Fruit fly (Drosophila melanogaster) whole organism, adult: ENCODE measurements around the gene CG14227.

ENCODE experiments used
- CG11617 ChIP-seq: fragments of 200-800 bp; sonication (Bioruptor generic); optimal IDR thresholded peaks from 2 replicates; lab custom pipeline; 2017; ENCODE audit warnings: mild to moderate bottlenecking, missing biosample characterization, missing genetic modification reagents, missing genetic modification characterization
- CG12768 ChIP-seq: fragments of 200-800 bp; sonication (Bioruptor generic); optimal IDR thresholded peaks from 2 replicates; lab custom pipeline; 2017; ENCODE audit warnings: missing biosample characterization, missing genetic modification characterization, mild to moderate bottlenecking, moderate library complexity, missing genetic modification reagents
- CG14711 ChIP-seq: fragments of 200-800 bp; sonication (Bioruptor generic); optimal IDR thresholded peaks from 2 replicates; lab custom pipeline; 2018; ENCODE audit warnings: missing biosample characterization, mild to moderate bottlenecking, missing genetic modification characterization, moderate library complexity
- CG1620 ChIP-seq: fragments of 200-800 bp; sonication (Bioruptor generic); optimal IDR thresholded peaks from 2 replicates; lab custom pipeline; 2016; ENCODE audit warnings: missing biosample characterization, missing genetic modification characterization
- CG33017 ChIP-seq: fragments of 200-800 bp; sonication (Bioruptor generic); optimal IDR thresholded peaks from 2 replicates; lab custom pipeline; 2018; ENCODE audit warnings: missing biosample characterization, mild to moderate bottlenecking, missing genetic modification characterization, moderate library complexity
- CG5204 ChIP-seq: fragments of 200-800 bp; sonication (Bioruptor generic); optimal IDR thresholded peaks from 2 replicates; lab custom pipeline; 2016; ENCODE audit warnings: missing biosample characterization, missing genetic modification characterization
- CG7045 ChIP-seq: fragments of 200-800 bp; sonication (Bioruptor generic); optimal IDR thresholded peaks from 2 replicates; lab custom pipeline; 2017; ENCODE audit warnings: missing biosample characterization, mild to moderate bottlenecking, missing genetic modification characterization
- CG7101 ChIP-seq: fragments of 200-800 bp; sonication (Bioruptor generic); optimal IDR thresholded peaks from 2 replicates; lab custom pipeline; 2018; ENCODE audit warnings: missing biosample characterization, mild to moderate bottlenecking, missing genetic modification characterization, moderate library complexity
- Clk ChIP-seq: fragments of 200-800 bp; sonication (Bioruptor generic); optimal IDR thresholded peaks from 2 replicates; lab custom pipeline; 2017; ENCODE audit warnings: missing biosample characterization, missing genetic modification characterization
- Crg-1 ChIP-seq: fragments of 200-800 bp; sonication (Bioruptor generic); optimal IDR thresholded peaks from 2 replicates; lab custom pipeline; 2016; ENCODE audit warnings: missing biosample characterization, missing genetic modification characterization
- Hr96 ChIP-seq: fragments of 200-800 bp; sonication (Bioruptor generic); optimal IDR thresholded peaks from 2 replicates; lab custom pipeline; 2016; ENCODE audit warnings: missing biosample characterization, missing genetic modification characterization
- Mnt ChIP-seq: fragments of 200-800 bp; sonication (Bioruptor generic); optimal IDR thresholded peaks from 2 replicates; lab custom pipeline; 2016; ENCODE audit warnings: missing biosample characterization, mild to moderate bottlenecking, missing genetic modification characterization
- bab1 ChIP-seq: fragments of 200-800 bp; sonication (Bioruptor generic); optimal IDR thresholded peaks from 3 replicates; lab custom pipeline; 2019; ENCODE audit warnings: missing biosample characterization, mild to moderate bottlenecking, missing genetic modification characterization, moderate library complexity
- cic ChIP-seq: fragments of 200-800 bp; sonication (Bioruptor generic); optimal IDR thresholded peaks from 2 replicates; lab custom pipeline; 2017; ENCODE audit warnings: missing biosample characterization, mild to moderate bottlenecking, missing genetic modification characterization, moderate library complexity
- cnc ChIP-seq, 2 experiments: fragments of >200 bp; optimal IDR thresholded peaks; 2 replicates each; lab custom pipeline; 2017
- kay ChIP-seq: fragments of 200-800 bp; sonication (Bioruptor generic); peaks from one replicate; lab custom pipeline; 2016; ENCODE audit warnings: missing biosample characterization, missing genetic modification characterization, borderline replicate concordance
- ovo ChIP-seq: fragments of 200-800 bp; sonication (Bioruptor generic); optimal IDR thresholded peaks from 2 replicates; lab custom pipeline; 2016; ENCODE audit warnings: missing biosample characterization, missing genetic modification characterization
- pad ChIP-seq: fragments of 200-800 bp; sonication (Bioruptor generic); optimal IDR thresholded peaks from 3 replicates; lab custom pipeline; 2017; ENCODE audit warnings: missing biosample characterization, missing genetic modification characterization, mild to moderate bottlenecking, moderate library complexity, missing genetic modification reagents
- tj ChIP-seq: fragments of 200-800 bp; sonication (Bioruptor generic); optimal IDR thresholded peaks from 3 replicates; lab custom pipeline; 2017; ENCODE audit warnings: missing biosample characterization, mild to moderate bottlenecking, missing genetic modification characterization, moderate library complexity
- toe ChIP-seq: fragments of 200-800 bp; sonication (Bioruptor generic); optimal IDR thresholded peaks from 2 replicates; lab custom pipeline; 2016; ENCODE audit warnings: missing biosample characterization, missing genetic modification characterization

The CG14227 gene

dm6 chrX:19662583-19663195 is 26.1 kb downstream of the CG14227 start:
- TF ChIP-seq CG33017 (tag; lab: Kevin White, UChicago): no peak
- TF ChIP-seq bab1 (GFP tag; lab: Kevin White, UChicago): peak; percentile 40
- peak; percentile 1 for TF ChIP-seq CG12768 (GFP tag; lab: Kevin White, UChicago)
- TF ChIP-seq CG1620 (GFP tag; lab: Kevin White, UChicago): peak; percentile 29

DNA sequence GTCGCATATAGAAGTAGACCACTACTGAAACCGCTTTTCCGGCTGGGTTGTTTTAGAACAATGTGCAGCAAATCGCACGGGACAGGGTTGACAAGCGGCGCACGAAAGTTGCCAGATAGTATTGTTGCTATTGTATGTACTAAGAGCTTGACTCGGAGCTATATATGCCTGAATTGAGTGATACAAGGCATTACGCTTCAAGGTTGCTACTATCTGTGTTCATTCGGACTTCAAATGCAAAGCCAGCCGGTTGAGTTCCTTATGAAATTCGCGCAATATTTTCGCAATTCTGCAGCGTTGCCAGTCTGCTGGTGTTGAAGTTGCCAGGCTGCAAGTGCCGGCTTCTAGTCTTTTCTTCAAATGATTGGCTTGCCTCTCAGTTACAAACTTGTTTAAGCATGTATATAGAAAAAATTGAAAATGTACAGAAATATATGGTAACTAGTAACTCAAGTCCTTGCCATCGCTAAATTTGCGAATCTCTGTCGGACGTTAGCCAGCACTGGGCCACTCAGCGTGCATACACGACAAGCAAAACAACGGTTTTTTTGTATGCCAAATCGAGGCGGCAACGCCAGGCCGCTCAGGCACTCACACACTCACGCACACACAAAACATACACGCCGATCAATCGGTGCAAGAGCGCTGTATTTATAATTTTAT is 36.9 kb downstream of the CG14227 start, which contains the start of the genes Ranbp21 and Elys:
TSS of gene Ranbp21 (minus strand) at position 513 of the 663 bp plus-strand sequence.
TSS of gene Elys (plus strand) at position 549 of the 663 bp plus-strand sequence.
- peak; percentile 58 for TF ChIP-seq CG7101 (tag; lab: Kevin White, UChicago)
- TF ChIP-seq CG12768 (GFP tag; lab: Kevin White, UChicago): peak; percentile 21
- TF ChIP-seq Mnt (GFP tag; lab: Kevin White, UChicago): peak; percentile 66
- peak; percentile 56 for TF ChIP-seq Crg-1 (GFP tag; lab: Kevin White, UChicago)
- TF ChIP-seq toe (GFP tag; lab: Kevin White, UChicago): no peak
- TF ChIP-seq cic: no peak
- peak; percentile 87 for TF ChIP-seq ovo (GFP tag; lab: Kevin White, UChicago)
- no peak for TF ChIP-seq cnc (optimal IDR thresholded peaks at IDR 0.05; lab: Kevin White, UChicago)
- TF ChIP-seq pad (GFP tag; lab: Kevin White, UChicago): peak; percentile 71
- TF ChIP-seq CG11617 (GFP tag; lab: Kevin White, UChicago): peak; percentile 55
- TF ChIP-seq CG1620 (GFP tag; lab: Kevin White, UChicago): peak; percentile 81
- TF ChIP-seq tj (GFP tag; lab: Kevin White, UChicago): peak; percentile 53
- peak; percentile 3 for TF ChIP-seq Clk
- TF ChIP-seq CG14711 (tag; lab: Kevin White, UChicago): peak; percentile 93
- TF ChIP-seq kay (GFP tag; lab: Kevin White, UChicago): no peak
- TF ChIP-seq CG7045: no peak

- no peak for TF ChIP-seq CG14711 (tag; lab: Kevin White, UChicago)
- TF ChIP-seq CG7045: no peak
- no peak for TF ChIP-seq Hr96
- TF ChIP-seq tj (GFP tag; lab: Kevin White, UChicago): no peak
- no peak for TF ChIP-seq cic
- no peak for TF ChIP-seq Clk
- no peak for TF ChIP-seq ovo (GFP tag; lab: Kevin White, UChicago)
- no peak for TF ChIP-seq CG5204 (GFP tag; lab: Kevin White, UChicago)
- peak; percentile 15 for TF ChIP-seq bab1 (GFP tag; lab: Kevin White, UChicago)
- TF ChIP-seq cnc (optimal IDR thresholded peaks at IDR 0.05; lab: Kevin White, UChicago): no peak
- TF ChIP-seq CG11617 (GFP tag; lab: Kevin White, UChicago): no peak
- peak; percentile 36 for TF ChIP-seq CG33017 (tag; lab: Kevin White, UChicago)
- TF ChIP-seq toe (GFP tag; lab: Kevin White, UChicago): no peak
Observed at dm6 chrX:19645873-19646541, 42.7 kb downstream of the CG14227 start, which contains the start of gene Arp10. Gene Arp10 (minus strand): TSS chrX:19646176.

dm6 chrX:19642819-19643504 is 45.8 kb downstream of the CG14227 start, which contains the start of the genes CG12237 and Sec61gamma:
Gene CG12237 (minus strand): TSS chrX:19642869.
Gene Sec61gamma (plus strand): TSS chrX:19643327.
- TF ChIP-seq cnc (optimal IDR thresholded peaks at IDR 0.05; lab: Kevin White, UChicago): no peak
- TF ChIP-seq Clk: no peak
- no peak for TF ChIP-seq CG5204 (GFP tag; lab: Kevin White, UChicago)
- TF ChIP-seq CG12768 (GFP tag; lab: Kevin White, UChicago): peak; percentile 1
- no peak for TF ChIP-seq Hr96
- TF ChIP-seq Mnt (GFP tag; lab: Kevin White, UChicago): peak; percentile 31
- peak; percentile 41 for TF ChIP-seq tj (GFP tag; lab: Kevin White, UChicago)
- no peak for TF ChIP-seq CG33017 (tag; lab: Kevin White, UChicago)
- TF ChIP-seq ovo (GFP tag; lab: Kevin White, UChicago): peak; percentile 95
- peak; percentile 55 for TF ChIP-seq bab1 (GFP tag; lab: Kevin White, UChicago)
- TF ChIP-seq CG11617 (GFP tag; lab: Kevin White, UChicago): peak; percentile 18
- TF ChIP-seq CG1620 (GFP tag; lab: Kevin White, UChicago): peak; percentile 65
- no peak for TF ChIP-seq Crg-1 (GFP tag; lab: Kevin White, UChicago)
- TF ChIP-seq CG14711 (tag; lab: Kevin White, UChicago): no peak
- TF ChIP-seq pad (GFP tag; lab: Kevin White, UChicago): peak; percentile 39
- TF ChIP-seq CG7045: no peak
- TF ChIP-seq CG7101 (tag; lab: Kevin White, UChicago): peak; percentile 40

dm6 chrX:19640707-19641248 is 48.0 kb downstream of the CG14227 start:
- TF ChIP-seq toe (GFP tag; lab: Kevin White, UChicago): no peak
- TF ChIP-seq CG7045: no peak
- TF ChIP-seq Hr96: no peak
- no peak for TF ChIP-seq Clk
- TF ChIP-seq CG5204 (GFP tag; lab: Kevin White, UChicago): no peak
- TF ChIP-seq pad (GFP tag; lab: Kevin White, UChicago): peak; percentile 70
- no peak for TF ChIP-seq CG1620 (GFP tag; lab: Kevin White, UChicago)
- TF ChIP-seq CG14711 (tag; lab: Kevin White, UChicago): no peak
- TF ChIP-seq kay (GFP tag; lab: Kevin White, UChicago): no peak
- TF ChIP-seq bab1 (GFP tag; lab: Kevin White, UChicago): peak; percentile 24
- TF ChIP-seq cic: no peak
- no peak for TF ChIP-seq CG7101 (tag; lab: Kevin White, UChicago)
- no peak for TF ChIP-seq cnc (optimal IDR thresholded peaks at IDR 0.05; lab: Kevin White, UChicago)
